Worm (Caenorhabditis elegans) whole organism, L4/young adult: ENCODE results near the gene stdh-3.

Experiments used
- W03F9.2 ChIP-seq: fragments of 150-350 bp; optimal IDR thresholded peaks from 2 replicates; lab custom pipeline; 2014; ENCODE audit warnings: missing biosample characterization, missing genetic modification characterization
- dao-5 ChIP-seq: sonication (generic microtip); optimal IDR thresholded peaks from 2 replicates; lab custom pipeline; 2016; ENCODE audit warnings: missing genotype, missing genetic modification characterization, moderate library complexity, missing compliant biosample characterization
- him-1 ChIP-seq: sonication (generic microtip); optimal IDR thresholded peaks from 2 replicates; lab custom pipeline; 2016; ENCODE audit warnings: missing genotype, missing genetic modification reagents, missing genetic modification characterization, missing compliant biosample characterization

The stdh-3 gene

DNA sequence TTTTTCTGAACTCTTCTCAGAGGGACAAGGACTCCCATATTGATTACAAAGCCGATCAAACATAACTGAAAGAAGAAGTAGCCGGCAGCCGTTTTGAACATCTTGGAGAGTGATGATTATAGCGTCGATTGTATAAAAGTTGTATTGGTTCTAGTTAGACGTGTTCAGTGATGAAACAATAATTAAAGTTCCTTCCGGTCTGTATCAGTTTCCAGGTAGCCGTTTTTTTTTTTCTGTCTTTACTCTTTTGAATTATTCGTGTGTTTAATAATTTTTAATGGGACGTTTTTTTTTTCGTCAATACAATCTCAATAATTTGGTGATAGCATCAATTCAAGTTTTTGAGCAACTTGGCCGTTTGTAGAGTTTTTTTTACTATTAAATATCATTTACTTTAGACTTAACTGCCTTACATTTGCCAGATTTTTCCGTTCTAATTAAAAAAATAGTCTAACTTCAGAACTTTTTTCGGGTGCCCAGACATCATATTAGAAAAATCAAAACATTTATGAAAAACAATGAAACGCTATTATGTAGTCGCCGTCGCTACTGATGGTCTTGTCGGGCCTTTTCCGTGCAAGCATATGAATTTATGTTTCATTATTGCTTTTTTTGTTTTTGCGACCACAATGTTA, 42.1 kb downstream of the stdh-3 start, which contains the start of the genes srx-10 and clec-226:
srx-10 (minus strand) TSS at position 101 of the 635 bp plus-strand sequence.
clec-226 (plus strand) TSS at position 585 of the 635 bp plus-strand sequence.
- TF ChIP-seq him-1 (tag; lab: Kevin White, UChicago) (no peak), W03F9.2 (tag; lab: Kevin White, UChicago) (no peak), dao-5 (tag; lab: Kevin White, UChicago) (no peak)

ce11 chrV:13949010-13949409, 44.6 kb downstream of the stdh-3 start, which contains the start of gene R10D12.6:
TSS of gene R10D12.6 (plus strand) at chrV:13949310.
- TF ChIP-seq dao-5 (tag; lab: Kevin White, UChicago) (no peak), W03F9.2 (tag; lab: Kevin White, UChicago) (no peak), him-1 (tag; lab: Kevin White, UChicago) (no peak)

- no peak for TF ChIP-seq dao-5 (tag; lab: Kevin White, UChicago)
- no peak for TF ChIP-seq W03F9.2 (tag; lab: Kevin White, UChicago)
- TF ChIP-seq him-1 (tag; lab: Kevin White, UChicago), result no peak
Observed at ce11 chrV:13949752-13950151, 45.3 kb downstream of the stdh-3 start, which contains the start of gene R10D12.7. TSS of gene R10D12.7 (plus strand) at chrV:13950052.

ce11 chrV:13953191-13953590, 48.8 kb downstream of the stdh-3 start, which contains the start of gene R10D12.8:
TSS of gene R10D12.8 (minus strand) at chrV:13953291.
- TF ChIP-seq W03F9.2 (tag; lab: Kevin White, UChicago), result no peak
- TF ChIP-seq dao-5 (tag; lab: Kevin White, UChicago), result no peak
- TF ChIP-seq him-1 (tag; lab: Kevin White, UChicago), result no peak

ce11 chrV:13954056-13954455, 49.6 kb downstream of the stdh-3 start, which contains the start of gene swt-6:
TSS of gene swt-6 (plus strand) at chrV:13954356.
- TF ChIP-seq dao-5 (tag; lab: Kevin White, UChicago), result no peak
- no peak for TF ChIP-seq W03F9.2 (tag; lab: Kevin White, UChicago)
- TF ChIP-seq him-1 (tag; lab: Kevin White, UChicago), result no peak
